Fruit fly (Drosophila melanogaster) whole organism, embryonic: ENCODE results near the gene mAChR-C.

Experiments
- CG10654 ChIP-seq: fragments of 200-800 bp; sonication (Bioruptor generic); optimal IDR thresholded peaks from 2 replicates; lab custom pipeline; 2016; ENCODE audit warnings: missing biosample characterization, missing genetic modification characterization
- CG12219 ChIP-seq: fragments of 200-800 bp; sonication (Bioruptor generic); optimal IDR thresholded peaks from 3 replicates; lab custom pipeline; 2018; ENCODE audit warnings: missing biosample characterization, mild to moderate bottlenecking, missing genetic modification characterization
- CG34422 ChIP-seq: fragments of 200-800 bp; sonication (Bioruptor generic); IDR thresholded peaks from 3 replicates; pipeline ENCODE4 v1.3.6; 2022; ENCODE audit warnings: missing biosample characterization, missing genetic modification characterization
- CG5953 ChIP-seq: fragments of 200-800 bp; sonication (Bioruptor generic); IDR thresholded peaks from 2 replicates; pipeline ENCODE4 v1.3.6; 2022; ENCODE audit warnings: missing biosample characterization, missing genetic modification characterization
- Side ChIP-seq: fragments of 200-800 bp; sonication (Bioruptor generic); optimal IDR thresholded peaks from 2 replicates; lab custom pipeline; 2016; ENCODE audit warnings: missing biosample characterization, missing genetic modification characterization
- ara ChIP-seq: fragments of 200-800 bp; sonication (Bioruptor generic); IDR thresholded peaks from 2 replicates; pipeline ENCODE4 v1.3.6; 2022; ENCODE audit warnings: missing biosample characterization, missing genetic modification characterization
- psq ChIP-seq: fragments of 200-800 bp; sonication (Bioruptor generic); optimal IDR thresholded peaks from 2 replicates; lab custom pipeline; 2017; ENCODE audit warnings: missing biosample characterization, missing genetic modification characterization
- rib ChIP-seq: fragments of 200-800 bp; sonication (Bioruptor generic); IDR thresholded peaks from 2 replicates; pipeline ENCODE4 v1.3.6; 2022; ENCODE audit warnings: missing biosample characterization, missing genetic modification characterization
- toy ChIP-seq: fragments of 200-800 bp; sonication (Bioruptor generic); IDR thresholded peaks from 2 replicates; pipeline ENCODE4 v1.3.6; 2022; ENCODE audit warnings: missing biosample characterization, missing genetic modification characterization
- zen2 ChIP-seq: fragments of 200-800 bp; sonication (Bioruptor generic); IDR thresholded peaks from 3 replicates; pipeline ENCODE4 v1.3.6; 2022; ENCODE audit warnings: missing biosample characterization, missing genetic modification characterization; ENCODE audit not compliant: partially characterized antibody

dm6 chrX:6863289-6863938 is 30.9 kb upstream of the mAChR-C start, which contains the start of gene CG43736:
- TF ChIP-seq Side (GFP tag; lab: Kevin White, UChicago) = peak; percentile 91
- peak; percentile 62; the same call in 1 of the 2 replicates for TF ChIP-seq toy (GFP tag; lab: Robert Waterston, UW)
- TF ChIP-seq CG34422 (GFP tag; lab: Robert Waterston, UW) = peak; percentile 86
- peak; percentile 85 for TF ChIP-seq ara (GFP tag; lab: Robert Waterston, UW)
- TF ChIP-seq rib (GFP tag; lab: Robert Waterston, UW) = peak; percentile 70; the same call in 1 of the 2 replicates
- peak; percentile 95 for TF ChIP-seq CG12219 (GFP tag; lab: Kevin White, UChicago)
- TF ChIP-seq psq (GFP tag; lab: Kevin White, UChicago) = no peak
- TF ChIP-seq zen2 (GFP tag; lab: Robert Waterston, UW) = no peak
- TF ChIP-seq CG10654 (GFP tag; lab: Kevin White, UChicago) = peak; percentile 94
- TF ChIP-seq CG5953 (GFP tag; lab: Robert Waterston, UW) = peak; percentile 70
